Fruit fly (Drosophila melanogaster) whole organism, prepupa: ENCODE results near the gene Cep97.

ENCODE experiments used
- CG3919 ChIP-seq: fragments of 200-800 bp; sonication (Bioruptor generic); optimal IDR thresholded peaks from 3 replicates; lab custom pipeline; 2016; ENCODE audit warnings: missing biosample characterization, missing genetic modification characterization
- OdsH ChIP-seq: fragments of 200-800 bp; sonication (Bioruptor generic); optimal IDR thresholded peaks from 3 replicates; lab custom pipeline; 2016; ENCODE audit warnings: missing biosample characterization, missing genetic modification characterization

- TF ChIP-seq CG3919 (GFP tag; lab: Kevin White, UChicago) (no peak), OdsH (no peak)
Observed at dm6 chr2L:3835221-3835620, 32.3 kb upstream of the Cep97 start.
